Fruit fly (Drosophila melanogaster) whole organism, embryonic: ENCODE results near the gene CG7601.
A peak's percentile ranks its signal among the peaks of the same experiment; 100 is the strongest.

Experiments
- ATbp ChIP-seq: fragments of 200-800 bp; sonication (Bioruptor generic); optimal IDR thresholded peaks from 2 replicates; lab custom pipeline; 2017; ENCODE audit warnings: missing biosample characterization, mild to moderate bottlenecking, missing genetic modification characterization, missing genetic modification reagents
- Aef1 ChIP-seq: fragments of 200-800 bp; sonication (Bioruptor generic); IDR thresholded peaks from 3 replicates; pipeline ENCODE4 v1.3.6; 2022; ENCODE audit warnings: missing biosample characterization, missing genetic modification characterization
- Atf-2 ChIP-seq: fragments of 200-800 bp; sonication (Bioruptor generic); optimal IDR thresholded peaks from 2 replicates; lab custom pipeline; 2016; ENCODE audit warnings: missing biosample characterization, missing genetic modification characterization
- B-H2 ChIP-seq: fragments of 200-800 bp; sonication (Bioruptor generic); optimal IDR thresholded peaks from 2 replicates; lab custom pipeline; 2018; ENCODE audit warnings: missing biosample characterization, mild to moderate bottlenecking, missing genetic modification characterization
- BEAF-32 ChIP-seq: fragments of 200-800 bp; sonication (Bioruptor generic); optimal IDR thresholded peaks from 3 replicates; lab custom pipeline; 2017; ENCODE audit warnings: missing biosample characterization, missing genetic modification characterization, mild to moderate bottlenecking, moderate library complexity, missing genetic modification reagents
- Bdp1 ChIP-seq: fragments of 200-800 bp; sonication (Bioruptor generic); optimal IDR thresholded peaks from 3 replicates; lab custom pipeline; 2016; ENCODE audit warnings: missing biosample characterization, missing genetic modification characterization
- CG10267 ChIP-seq: fragments of 200-800 bp; sonication (Bioruptor generic); optimal IDR thresholded peaks from 2 replicates; lab custom pipeline; 2018; ENCODE audit warnings: missing biosample characterization, mild to moderate bottlenecking, missing genetic modification characterization, moderate library complexity
- CG10979 ChIP-seq: fragments of 200-800 bp; sonication (Bioruptor generic); optimal IDR thresholded peaks from 2 replicates; lab custom pipeline; 2018; ENCODE audit warnings: missing biosample characterization, mild to moderate bottlenecking, missing genetic modification characterization, moderate library complexity
- CG11723 ChIP-seq: fragments of 200-800 bp; sonication (Bioruptor generic); optimal IDR thresholded peaks from 2 replicates; lab custom pipeline; 2017; ENCODE audit warnings: missing biosample characterization, mild to moderate bottlenecking, missing genetic modification characterization
- CG12071 ChIP-seq: fragments of 200-800 bp; sonication (Bioruptor generic); optimal IDR thresholded peaks from 3 replicates; lab custom pipeline; 2018; ENCODE audit warnings: missing biosample characterization, mild to moderate bottlenecking, missing genetic modification characterization
- CG14050 ChIP-seq: fragments of 200-800 bp; sonication (Bioruptor generic); IDR thresholded peaks from 3 replicates; pipeline ENCODE4 v1.3.6; 2022; ENCODE audit warnings: missing biosample characterization, missing genetic modification characterization
- CG17612 ChIP-seq: fragments of 200-800 bp; sonication (Bioruptor generic); IDR thresholded peaks from 2 replicates; pipeline ENCODE4 v1.3.6; 2022; ENCODE audit warnings: missing biosample characterization, missing genetic modification characterization
- CG1792 ChIP-seq: fragments of 200-800 bp; sonication (Bioruptor generic); optimal IDR thresholded peaks from 2 replicates; lab custom pipeline; 2016; ENCODE audit warnings: missing biosample characterization, missing genetic modification characterization
- CG2889 ChIP-seq: fragments of 200-800 bp; sonication (Bioruptor generic); IDR thresholded peaks from 3 replicates; pipeline ENCODE4 v1.3.6; 2022; ENCODE audit warnings: missing biosample characterization, missing genetic modification characterization
- CG4360 ChIP-seq: fragments of 200-800 bp; sonication (Bioruptor generic); IDR thresholded peaks from 2 replicates; pipeline ENCODE4 v1.3.6; 2022; ENCODE audit warnings: missing biosample characterization, missing genetic modification characterization
- CG4707 ChIP-seq: fragments of 200-800 bp; sonication (Bioruptor generic); optimal IDR thresholded peaks from 2 replicates; lab custom pipeline; 2018; ENCODE audit warnings: missing biosample characterization, mild to moderate bottlenecking, missing genetic modification characterization, moderate library complexity
- CG6654 ChIP-seq: fragments of 200-800 bp; sonication (Bioruptor generic); optimal IDR thresholded peaks from 2 replicates; lab custom pipeline; 2017; ENCODE audit warnings: missing biosample characterization, mild to moderate bottlenecking, missing genetic modification characterization
- CG6765 ChIP-seq: fragments of 200-800 bp; sonication (Bioruptor generic); optimal IDR thresholded peaks from 3 replicates; lab custom pipeline; 2017; ENCODE audit warnings: missing biosample characterization, mild to moderate bottlenecking, missing genetic modification characterization
- CG6854 ChIP-seq: fragments of 200-800 bp; sonication (Bioruptor generic); optimal IDR thresholded peaks from 3 replicates; lab custom pipeline; 2017; ENCODE audit warnings: missing biosample characterization, mild to moderate bottlenecking, missing genetic modification characterization
- CG7745 ChIP-seq: fragments of 200-800 bp; sonication (Bioruptor generic); optimal IDR thresholded peaks from 2 replicates; lab custom pipeline; 2018; ENCODE audit warnings: missing biosample characterization, mild to moderate bottlenecking, missing genetic modification characterization, moderate library complexity
- CG7839 ChIP-seq: fragments of 200-800 bp; sonication (Bioruptor generic); optimal IDR thresholded peaks from 3 replicates; lab custom pipeline; 2018; ENCODE audit warnings: missing biosample characterization, mild to moderate bottlenecking, missing genetic modification characterization, moderate library complexity
- CG8359 ChIP-seq: fragments of 200-800 bp; sonication (Bioruptor generic); optimal IDR thresholded peaks from 2 replicates; lab custom pipeline; 2017; ENCODE audit warnings: missing biosample characterization, mild to moderate bottlenecking, missing genetic modification characterization, borderline replicate concordance
- CG9817 ChIP-seq: fragments of 200-800 bp; sonication (Bioruptor generic); optimal IDR thresholded peaks from 2 replicates; lab custom pipeline; 2018; ENCODE audit warnings: missing biosample characterization, mild to moderate bottlenecking, missing genetic modification characterization, moderate library complexity
- Fer3 ChIP-seq: fragments of 200-800 bp; sonication (Bioruptor generic); optimal IDR thresholded peaks from 2 replicates; lab custom pipeline; 2018; ENCODE audit warnings: missing biosample characterization, mild to moderate bottlenecking, missing genetic modification characterization, moderate library complexity
- Hmr ChIP-seq: fragments of 200-800 bp; sonication (Bioruptor generic); optimal IDR thresholded peaks from 3 replicates; lab custom pipeline; 2017; ENCODE audit warnings: mild to moderate bottlenecking, missing biosample characterization, missing genetic modification reagents, missing genetic modification characterization
- Hr3 ChIP-seq: fragments of 200-800 bp; sonication (Bioruptor generic); optimal IDR thresholded peaks from 3 replicates; lab custom pipeline; 2016; ENCODE audit warnings: missing biosample characterization, missing genetic modification characterization
- Lim3 ChIP-seq: fragments of 200-800 bp; sonication (Bioruptor generic); IDR thresholded peaks from 2 replicates; pipeline ENCODE4 v1.3.6; 2022; ENCODE audit warnings: missing biosample characterization, missing genetic modification characterization
- MBD-R2 ChIP-seq: fragments of 200-800 bp; sonication (Bioruptor generic); IDR thresholded peaks from 2 replicates; pipeline ENCODE4 v1.3.6; 2022; ENCODE audit warnings: missing biosample characterization, missing genetic modification characterization
- MTF-1 ChIP-seq: fragments of 200-800 bp; sonication (Bioruptor generic); optimal IDR thresholded peaks from 2 replicates; lab custom pipeline; 2018; ENCODE audit warnings: missing biosample characterization, mild to moderate bottlenecking, missing genetic modification characterization, borderline replicate concordance
- Mad ChIP-seq: fragments of 200-800 bp; sonication (Bioruptor generic); optimal IDR thresholded peaks from 2 replicates; lab custom pipeline; 2016; ENCODE audit warnings: missing biosample characterization, missing genetic modification characterization
- Nf-YB ChIP-seq: fragments of 200-800 bp; sonication (Bioruptor generic); optimal IDR thresholded peaks from 3 replicates; lab custom pipeline; 2019; ENCODE audit warnings: missing biosample characterization, mild to moderate bottlenecking, missing genetic modification characterization, moderate library complexity
- Rx ChIP-seq: fragments of 200-800 bp; sonication (Bioruptor generic); IDR thresholded peaks from 2 replicates; pipeline ENCODE4 v1.3.6; 2022; ENCODE audit warnings: missing biosample characterization, missing genetic modification characterization
- Trl ChIP-seq, 3 experiments: fragments of >200 bp in 2 of 3; fragments of 200-800 bp in 1 of 3; sonication (Bioruptor generic) in 1 of 3; optimal IDR thresholded peaks; 2 replicates in 1 of 3; 3 replicates in 2 of 3; lab custom pipeline; 2016 to 2017; ENCODE audit warnings: missing biosample characterization in 1 of 3, missing genetic modification characterization in 1 of 3
- amos ChIP-seq: fragments of 200-800 bp; sonication (Bioruptor generic); IDR thresholded peaks from 2 replicates; pipeline ENCODE4 v1.3.6; 2022; ENCODE audit warnings: missing biosample characterization, missing genetic modification characterization; ENCODE audit not compliant: partially characterized antibody
- bcd ChIP-seq: fragments of 200-800 bp; sonication (Bioruptor generic); optimal IDR thresholded peaks from 2 replicates; lab custom pipeline; 2017; ENCODE audit warnings: missing biosample characterization, mild to moderate bottlenecking, missing genetic modification characterization
- cato ChIP-seq: fragments of 200-800 bp; sonication (Bioruptor generic); optimal IDR thresholded peaks from 2 replicates; lab custom pipeline; 2016; ENCODE audit warnings: missing biosample characterization, missing genetic modification characterization, borderline replicate concordance
- chm ChIP-seq: fragments of 200-800 bp; sonication (Bioruptor generic); IDR thresholded peaks from 2 replicates; pipeline ENCODE4 v1.3.6; 2022; ENCODE audit warnings: missing biosample characterization, missing genetic modification characterization
- da ChIP-seq: fragments of 200-800 bp; sonication (Bioruptor generic); optimal IDR thresholded peaks from 2 replicates; lab custom pipeline; 2016; ENCODE audit warnings: missing biosample characterization, missing genetic modification characterization
- dmrt99B ChIP-seq: fragments of 200-800 bp; sonication (Bioruptor generic); optimal IDR thresholded peaks from 2 replicates; lab custom pipeline; 2018; ENCODE audit warnings: missing biosample characterization, mild to moderate bottlenecking, missing genetic modification characterization, moderate library complexity
- gem ChIP-seq: fragments of 200-800 bp; sonication (Bioruptor generic); optimal IDR thresholded peaks from 2 replicates; lab custom pipeline; 2019; ENCODE audit warnings: missing biosample characterization, mild to moderate bottlenecking, missing genetic modification characterization, moderate library complexity
- gsb ChIP-seq: fragments of 200-800 bp; sonication (Bioruptor generic); IDR thresholded peaks from 2 replicates; pipeline ENCODE4 v1.3.6; 2022; ENCODE audit warnings: missing biosample characterization, missing genetic modification characterization
- lab ChIP-seq: fragments of 200-800 bp; sonication (Bioruptor generic); optimal IDR thresholded peaks from 3 replicates; lab custom pipeline; 2017; ENCODE audit warnings: missing biosample characterization, missing genetic modification characterization, mild to moderate bottlenecking, moderate library complexity, missing genetic modification reagents
- nau ChIP-seq: fragments of 200-800 bp; sonication (Bioruptor generic); optimal IDR thresholded peaks from 3 replicates; lab custom pipeline; 2017; ENCODE audit warnings: missing biosample characterization, mild to moderate bottlenecking, missing genetic modification characterization, missing genetic modification reagents
- onecut ChIP-seq: fragments of 200-800 bp; sonication (Bioruptor generic); IDR thresholded peaks from 2 replicates; pipeline ENCODE4 v1.3.6; 2022; ENCODE audit warnings: missing biosample characterization, missing genetic modification characterization
- pfk ChIP-seq: fragments of 200-800 bp; sonication (Bioruptor generic); optimal IDR thresholded peaks from 2 replicates; lab custom pipeline; 2018; ENCODE audit warnings: missing biosample characterization, mild to moderate bottlenecking, missing genetic modification characterization, moderate library complexity
- ranshi ChIP-seq: fragments of 200-800 bp; sonication (Bioruptor generic); IDR thresholded peaks from 2 replicates; pipeline ENCODE4 v1.3.6; 2022; ENCODE audit warnings: missing biosample characterization, missing genetic modification characterization
- sc ChIP-seq, 3 experiments: fragments of >200 bp in 2 of 3; fragments of 200-800 bp in 1 of 3; sonication (Bioruptor generic) in 1 of 3; optimal IDR thresholded peaks; 2 replicates in 2 of 3; 3 replicates in 1 of 3; lab custom pipeline; 2017; ENCODE audit warnings: mild to moderate bottlenecking in 1 of 3, missing biosample characterization in 1 of 3, missing genetic modification characterization in 1 of 3, missing genetic modification reagents in 1 of 3
- sens ChIP-seq: fragments of 200-800 bp; sonication (Bioruptor generic); peaks from one replicate; lab custom pipeline; 2016; ENCODE audit warnings: missing biosample characterization, missing genetic modification characterization
- slbo ChIP-seq: fragments of 200-800 bp; sonication (Bioruptor generic); IDR thresholded peaks from 2 replicates; pipeline ENCODE4 v1.3.6; 2022; ENCODE audit warnings: missing biosample characterization, missing genetic modification characterization

Gene CG7601

DNA sequence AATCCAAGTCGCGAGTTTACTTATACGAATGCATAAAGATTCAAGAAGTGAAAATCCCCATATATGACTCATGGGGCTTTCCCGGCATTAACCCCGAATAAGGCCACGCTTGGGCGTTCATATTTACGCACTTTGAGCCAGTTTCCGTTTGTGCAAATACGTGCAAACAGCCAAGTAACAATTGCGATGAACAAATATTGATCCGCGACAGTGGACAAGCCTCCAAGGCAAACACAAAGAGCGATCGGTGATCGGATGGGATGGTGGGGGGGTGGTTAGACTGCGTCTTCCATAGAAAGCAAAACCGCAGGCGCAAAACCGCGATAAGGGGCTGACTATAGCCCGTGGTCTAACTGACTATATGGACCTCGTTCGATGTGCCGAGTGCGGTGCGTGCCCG is 20.7 kb upstream of the CG7601 start (continued):
- peak; percentile 68 for TF ChIP-seq CG1792 (GFP tag; lab: Kevin White, UChicago)
- no peak for TF ChIP-seq CG2889 (GFP tag; lab: Robert Waterston, UW)
- TF ChIP-seq Nf-YB (GFP tag; lab: Kevin White, UChicago) = no peak
- no peak for TF ChIP-seq CG10267 (tag; lab: Kevin White, UChicago)
- peak; percentile 23 for TF ChIP-seq bcd (GFP tag; lab: Kevin White, UChicago)
- TF ChIP-seq Mad = no peak
- no peak for TF ChIP-seq CG6854 (GFP tag; lab: Kevin White, UChicago)
- peak; percentile 73 for TF ChIP-seq sens
- TF ChIP-seq MBD-R2 (GFP tag; lab: Robert Waterston, UW) = peak; percentile 13; the same call in 1 of the 2 replicates
- no peak for TF ChIP-seq CG17612
- peak; percentile 6 for TF ChIP-seq Atf-2 (GFP tag; lab: Kevin White, UChicago)
- peak; percentile 80 for TF ChIP-seq ATbp
- no peak for TF ChIP-seq CG4360 (GFP tag; lab: Robert Waterston, UW)
- no peak for TF ChIP-seq B-H2
- TF ChIP-seq Trl (optimal IDR thresholded peaks at IDR 0.05; lab: Kevin White, UChicago) = no peak
- TF ChIP-seq Trl (GFP tag; optimal IDR thresholded peaks at IDR 0.05; lab: Kevin White, UChicago) = peak; percentile 12
- TF ChIP-seq Fer3 (tag; lab: Kevin White, UChicago) = peak; percentile 17
- TF ChIP-seq CG12071 = peak; percentile 71
- TF ChIP-seq lab = peak; percentile 53
- TF ChIP-seq amos = no peak
- no peak for TF ChIP-seq Bdp1 (GFP tag; lab: Kevin White, UChicago)
- TF ChIP-seq CG7839 = no peak
- TF ChIP-seq Hr3 (GFP tag; lab: Kevin White, UChicago) = no peak
- TF ChIP-seq cato = no peak
- TF ChIP-seq BEAF-32 (GFP tag; lab: Kevin White, UChicago) = no peak
- TF ChIP-seq da (GFP tag; lab: Kevin White, UChicago) = no peak
- TF ChIP-seq Lim3 = no peak
- no peak for TF ChIP-seq sc (optimal IDR thresholded peaks at IDR 0.05; lab: Kevin White, UChicago)
- no peak for TF ChIP-seq sc (GFP tag; optimal IDR thresholded peaks at IDR 0.05; lab: Kevin White, UChicago)
- no peak for TF ChIP-seq CG10979
- TF ChIP-seq chm (GFP tag; lab: Robert Waterston, UW) = no peak
- TF ChIP-seq Rx (GFP tag; lab: Robert Waterston, UW) = 0 out of 2 replicates have a peak, but pooled peaks have one; percentile 10
- TF ChIP-seq CG4707 = no peak
- peak; percentile 7 for TF ChIP-seq Hmr (GFP tag; lab: Kevin White, UChicago)
- TF ChIP-seq CG6765 = no peak
- no peak for TF ChIP-seq CG6654
- TF ChIP-seq pfk (GFP tag; lab: Kevin White, UChicago) = no peak
- TF ChIP-seq CG8359 (GFP tag; lab: Kevin White, UChicago) = no peak
- TF ChIP-seq CG9817 (tag; lab: Kevin White, UChicago) = peak; percentile 0
- peak; percentile 9; the same call in 1 of the 2 replicates for TF ChIP-seq onecut
- peak; percentile 6 for TF ChIP-seq gem (tag; lab: Kevin White, UChicago)
- no peak for TF ChIP-seq Aef1 (GFP tag; lab: Robert Waterston, UW)
- TF ChIP-seq MTF-1 (GFP tag; lab: Kevin White, UChicago) = peak; percentile 32
- 0 out of 2 replicates have a peak, but pooled peaks have one; percentile 38 for TF ChIP-seq ranshi (GFP tag; lab: Robert Waterston, UW)
- no peak for TF ChIP-seq CG7745
- TF ChIP-seq CG11723 = no peak
- no peak for TF ChIP-seq slbo
- no peak for TF ChIP-seq CG14050 (GFP tag; lab: Robert Waterston, UW)
- peak; percentile 49 for TF ChIP-seq nau (GFP tag; lab: Kevin White, UChicago)
- peak; percentile 0 for TF ChIP-seq dmrt99B (tag; lab: Kevin White, UChicago)
- TF ChIP-seq gsb (GFP tag; lab: Robert Waterston, UW) = no peak
